Fruit fly (Drosophila melanogaster) whole organism, embryonic: ENCODE measurements around the gene Dus1.

Experiments
- Atf6 ChIP-seq: fragments of 200-800 bp; sonication (Bioruptor generic); IDR thresholded peaks from 2 replicates; pipeline ENCODE4 v1.3.6; 2022; ENCODE audit warnings: missing biosample characterization, missing genetic modification characterization
- Bgb ChIP-seq: fragments of 200-800 bp; sonication (Bioruptor generic); IDR thresholded peaks from 2 replicates; pipeline ENCODE4 v1.3.6; 2022; ENCODE audit warnings: missing biosample characterization, missing genetic modification characterization; ENCODE audit not compliant: partially characterized antibody
- CG10321 ChIP-seq: fragments of 200-800 bp; sonication (Bioruptor generic); IDR thresholded peaks from 2 replicates; pipeline ENCODE4 v1.3.6; 2022; ENCODE audit warnings: missing biosample characterization, missing genetic modification characterization
- CG10543 ChIP-seq: fragments of 200-800 bp; sonication (Bioruptor generic); optimal IDR thresholded peaks from 3 replicates; lab custom pipeline; 2017; ENCODE audit warnings: missing biosample characterization, mild to moderate bottlenecking, missing genetic modification characterization, moderate library complexity
- CG12104 ChIP-seq: fragments of 200-800 bp; sonication (Bioruptor generic); optimal IDR thresholded peaks from 3 replicates; lab custom pipeline; 2016; ENCODE audit warnings: missing biosample characterization, missing genetic modification characterization
- CG12744 ChIP-seq: fragments of 200-800 bp; sonication (Bioruptor generic); optimal IDR thresholded peaks from 2 replicates; lab custom pipeline; 2016; ENCODE audit warnings: missing biosample characterization, missing genetic modification characterization
- CG13296 ChIP-seq: fragments of 200-800 bp; sonication (Bioruptor generic); optimal IDR thresholded peaks from 3 replicates; lab custom pipeline; 2018; ENCODE audit warnings: missing biosample characterization, mild to moderate bottlenecking, missing genetic modification characterization
- CG15514 ChIP-seq: fragments of 200-800 bp; sonication (Bioruptor generic); optimal IDR thresholded peaks from 3 replicates; lab custom pipeline; 2017; ENCODE audit warnings: missing biosample characterization, missing genetic modification characterization, mild to moderate bottlenecking, moderate library complexity, missing genetic modification reagents
- CG1647 ChIP-seq: fragments of 200-800 bp; sonication (Bioruptor generic); optimal IDR thresholded peaks from 3 replicates; lab custom pipeline; 2016; ENCODE audit warnings: missing biosample characterization, missing genetic modification characterization
- CG17186 ChIP-seq: fragments of 200-800 bp; sonication (Bioruptor generic); optimal IDR thresholded peaks from 3 replicates; lab custom pipeline; 2017; ENCODE audit warnings: missing biosample characterization, missing genetic modification reagents, missing genetic modification characterization
- CG17612 ChIP-seq: fragments of 200-800 bp; sonication (Bioruptor generic); IDR thresholded peaks from 2 replicates; pipeline ENCODE4 v1.3.6; 2022; ENCODE audit warnings: missing biosample characterization, missing genetic modification characterization
- CG18262 ChIP-seq: fragments of 200-800 bp; optimal IDR thresholded peaks from 3 replicates; lab custom pipeline; 2019; ENCODE audit warnings: missing biosample characterization, mild to moderate bottlenecking, missing genetic modification characterization, moderate library complexity
- CG32532 ChIP-seq: fragments of 200-800 bp; sonication (Bioruptor generic); IDR thresholded peaks from 2 replicates; pipeline ENCODE4 v1.3.6; 2022; ENCODE audit warnings: missing biosample characterization, missing genetic modification characterization
- CG33213 ChIP-seq: fragments of 200-800 bp; sonication (Bioruptor generic); optimal IDR thresholded peaks from 3 replicates; lab custom pipeline; 2016; ENCODE audit warnings: missing biosample characterization, missing genetic modification characterization
- CG4282 ChIP-seq: fragments of 200-800 bp; sonication (Bioruptor generic); optimal IDR thresholded peaks from 2 replicates; lab custom pipeline; 2016; ENCODE audit warnings: missing biosample characterization, missing genetic modification characterization
- CG7372 ChIP-seq: fragments of 200-800 bp; sonication (Bioruptor generic); IDR thresholded peaks from 2 replicates; pipeline ENCODE4 v1.3.6; 2022; ENCODE audit warnings: missing biosample characterization, missing genetic modification characterization
- CG7839 ChIP-seq: fragments of 200-800 bp; sonication (Bioruptor generic); optimal IDR thresholded peaks from 3 replicates; lab custom pipeline; 2018; ENCODE audit warnings: missing biosample characterization, mild to moderate bottlenecking, missing genetic modification characterization, moderate library complexity
- CG7963 ChIP-seq: fragments of 200-800 bp; sonication (Bioruptor generic); IDR thresholded peaks from 3 replicates; pipeline ENCODE4 v1.3.6; 2022; ENCODE audit warnings: missing biosample characterization, missing genetic modification characterization; ENCODE audit not compliant: partially characterized antibody
- CG9215 ChIP-seq: fragments of 200-800 bp; sonication (Bioruptor generic); IDR thresholded peaks from 2 replicates; pipeline ENCODE4 v1.3.6; 2022; ENCODE audit warnings: missing biosample characterization, missing genetic modification characterization
- Deaf1 ChIP-seq: fragments of 200-800 bp; optimal IDR thresholded peaks from 3 replicates; lab custom pipeline; 2019; ENCODE audit warnings: missing biosample characterization, mild to moderate bottlenecking, missing genetic modification characterization, moderate library complexity
- Fer1 ChIP-seq: fragments of 200-800 bp; sonication (Bioruptor generic); optimal IDR thresholded peaks from 2 replicates; lab custom pipeline; 2017; ENCODE audit warnings: missing biosample characterization, mild to moderate bottlenecking, missing genetic modification characterization
- HLH4C ChIP-seq: fragments of 200-800 bp; sonication (Bioruptor generic); IDR thresholded peaks from 3 replicates; pipeline ENCODE4 v1.3.6; 2022; ENCODE audit warnings: missing biosample characterization, missing genetic modification characterization; ENCODE audit not compliant: partially characterized antibody
- Hr78 ChIP-seq, 2 experiments: fragments of 200-800 bp in 1 of 2; fragments of >200 bp in 1 of 2; sonication (Bioruptor generic) in 1 of 2; optimal IDR thresholded peaks; 2 replicates each; lab custom pipeline; 2017 to 2019; ENCODE audit warnings: missing biosample characterization in 2 of 2, missing genetic modification characterization in 2 of 2, mild to moderate bottlenecking in 1 of 2, moderate library complexity in 1 of 2
- Med ChIP-seq: fragments of 200-800 bp; sonication (Bioruptor generic); peaks from one replicate; lab custom pipeline; 2016; ENCODE audit warnings: missing biosample characterization, missing genetic modification characterization, mild to moderate bottlenecking, inconsistent platforms, moderate library complexity
- Neu2 ChIP-seq: fragments of 200-800 bp; sonication (Bioruptor generic); optimal IDR thresholded peaks from 3 replicates; lab custom pipeline; 2016; ENCODE audit warnings: missing biosample characterization, missing genetic modification characterization, borderline replicate concordance
- Nf-YC ChIP-seq: fragments of 200-800 bp; optimal IDR thresholded peaks from 3 replicates; lab custom pipeline; 2019; ENCODE audit warnings: missing biosample characterization, mild to moderate bottlenecking, missing genetic modification characterization, moderate library complexity
- Sry-β ChIP-seq: fragments of 200-800 bp; sonication (Bioruptor generic); optimal IDR thresholded peaks from 2 replicates; lab custom pipeline; 2018; ENCODE audit warnings: missing biosample characterization, mild to moderate bottlenecking, missing genetic modification characterization, moderate library complexity
- ab ChIP-seq: fragments of 200-800 bp; sonication (Bioruptor generic); optimal IDR thresholded peaks from 2 replicates; lab custom pipeline; 2016; ENCODE audit warnings: missing biosample characterization, missing genetic modification characterization
- abd-A ChIP-seq: fragments of 200-800 bp; sonication (Bioruptor generic); optimal IDR thresholded peaks from 3 replicates; lab custom pipeline; 2019; ENCODE audit warnings: missing biosample characterization, mild to moderate bottlenecking, missing genetic modification characterization, moderate library complexity
- amos ChIP-seq: fragments of 200-800 bp; sonication (Bioruptor generic); IDR thresholded peaks from 2 replicates; pipeline ENCODE4 v1.3.6; 2022; ENCODE audit warnings: missing biosample characterization, missing genetic modification characterization; ENCODE audit not compliant: partially characterized antibody
- ewg ChIP-seq: fragments of 200-800 bp; sonication (Bioruptor generic); optimal IDR thresholded peaks from 3 replicates; lab custom pipeline; 2017; ENCODE audit warnings: mild to moderate bottlenecking, missing biosample characterization, missing genetic modification reagents, missing genetic modification characterization
- gcm2 ChIP-seq: fragments of 200-800 bp; sonication (Bioruptor generic); optimal IDR thresholded peaks from 2 replicates; lab custom pipeline; 2016; ENCODE audit warnings: missing biosample characterization, missing genetic modification characterization
- gem ChIP-seq: fragments of 200-800 bp; sonication (Bioruptor generic); optimal IDR thresholded peaks from 2 replicates; lab custom pipeline; 2019; ENCODE audit warnings: missing biosample characterization, mild to moderate bottlenecking, missing genetic modification characterization, moderate library complexity
- grn ChIP-seq: fragments of 200-800 bp; sonication (Bioruptor generic); optimal IDR thresholded peaks from 3 replicates; lab custom pipeline; 2017; ENCODE audit warnings: missing biosample characterization, missing genetic modification characterization
- ken ChIP-seq: fragments of 200-800 bp; sonication (Bioruptor generic); IDR thresholded peaks from 3 replicates; pipeline ENCODE4 v1.3.6; 2022; ENCODE audit warnings: missing biosample characterization, missing genetic modification characterization
- knrl ChIP-seq: fragments of 200-800 bp; sonication (Bioruptor generic); IDR thresholded peaks from 3 replicates; pipeline ENCODE4 v1.3.6; 2022; ENCODE audit warnings: missing biosample characterization, missing genetic modification characterization; ENCODE audit not compliant: partially characterized antibody
- lmd ChIP-seq: fragments of 200-800 bp; sonication (Bioruptor generic); IDR thresholded peaks from 2 replicates; pipeline ENCODE4 v1.3.6; 2022; ENCODE audit warnings: missing biosample characterization, missing genetic modification characterization
- pfk ChIP-seq: fragments of 200-800 bp; sonication (Bioruptor generic); optimal IDR thresholded peaks from 2 replicates; lab custom pipeline; 2018; ENCODE audit warnings: missing biosample characterization, mild to moderate bottlenecking, missing genetic modification characterization, moderate library complexity
- repo ChIP-seq: fragments of 200-800 bp; sonication (Bioruptor generic); optimal IDR thresholded peaks from 2 replicates; lab custom pipeline; 2016; ENCODE audit warnings: missing biosample characterization, missing genetic modification characterization
- salm ChIP-seq: fragments of 200-800 bp; sonication (Bioruptor generic); optimal IDR thresholded peaks from 2 replicates; lab custom pipeline; 2018; ENCODE audit warnings: missing biosample characterization, mild to moderate bottlenecking, missing genetic modification characterization
- scrt ChIP-seq: fragments of 200-800 bp; sonication (Bioruptor generic); optimal IDR thresholded peaks from 2 replicates; lab custom pipeline; 2018; ENCODE audit warnings: missing biosample characterization, mild to moderate bottlenecking, missing genetic modification characterization, moderate library complexity
- sens ChIP-seq: fragments of 200-800 bp; sonication (Bioruptor generic); peaks from one replicate; lab custom pipeline; 2016; ENCODE audit warnings: missing biosample characterization, missing genetic modification characterization
- seq ChIP-seq: fragments of 200-800 bp; sonication (Bioruptor generic); IDR thresholded peaks from 2 replicates; pipeline ENCODE4 v1.3.6; 2022; ENCODE audit warnings: missing biosample characterization, missing genetic modification characterization
- sna ChIP-seq: fragments of 200-800 bp; sonication (Bioruptor generic); IDR thresholded peaks from 2 replicates; pipeline ENCODE4 v1.3.6; 2022; ENCODE audit warnings: missing biosample characterization, missing genetic modification characterization; ENCODE audit not compliant: partially characterized antibody
- sug ChIP-seq: fragments of 200-800 bp; optimal IDR thresholded peaks from 2 replicates; lab custom pipeline; 2019; ENCODE audit warnings: missing biosample characterization, mild to moderate bottlenecking, missing genetic modification characterization, moderate library complexity
- twi ChIP-seq: fragments of 200-800 bp; optimal IDR thresholded peaks from 2 replicates; lab custom pipeline; 2019; ENCODE audit warnings: missing biosample characterization, mild to moderate bottlenecking, missing genetic modification characterization, moderate library complexity
- vfl ChIP-seq: fragments of 200-800 bp; sonication (Bioruptor generic); optimal IDR thresholded peaks from 2 replicates; lab custom pipeline; 2016; ENCODE audit warnings: missing biosample characterization, missing genetic modification characterization
- z ChIP-seq: fragments of 200-800 bp; sonication (Bioruptor generic); IDR thresholded peaks from 3 replicates; pipeline ENCODE4 v1.3.6; 2022; ENCODE audit warnings: missing biosample characterization, missing genetic modification characterization

The Dus1 gene

DNA sequence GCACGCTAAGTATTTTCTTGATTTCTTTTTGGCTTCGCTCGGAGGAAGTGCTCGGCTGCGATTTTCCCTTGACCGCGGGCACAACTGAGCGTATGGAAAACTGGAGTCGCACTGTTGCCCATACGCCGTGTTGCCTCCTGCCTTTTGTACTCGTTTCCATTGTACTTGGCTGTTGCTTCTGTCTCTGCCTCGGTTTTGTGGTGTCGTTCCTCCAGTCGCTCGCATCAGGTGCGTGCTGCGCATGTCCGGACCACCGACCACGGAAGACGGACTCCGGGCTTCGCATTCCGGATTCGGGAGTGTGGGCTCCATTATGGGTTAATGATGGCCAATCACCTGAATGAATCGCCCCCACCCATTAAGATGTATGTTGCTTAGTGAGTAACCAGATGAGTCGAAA lies 20.1 kb upstream of the Dus1 start, which contains the start of gene CG3625:
CG3625 (minus strand) TSS at position 139 of the 400 bp plus-strand sequence.
- no peak for TF ChIP-seq Sry-β (GFP tag; lab: Kevin White, UChicago)
- 0 out of 2 replicates have a peak, but pooled peaks have one; percentile 9 for TF ChIP-seq lmd (GFP tag; lab: Robert Waterston, UW)
- TF ChIP-seq CG32532 (GFP tag; lab: Robert Waterston, UW) = 0 out of 2 replicates have a peak, but pooled peaks have one; percentile 21
- 0 out of 2 replicates have a peak, but pooled peaks have one; percentile 43 for TF ChIP-seq CG7372 (GFP tag; lab: Robert Waterston, UW)
- TF ChIP-seq CG17186 (GFP tag; lab: Kevin White, UChicago) = no peak
- peak; percentile 66 for TF ChIP-seq scrt (GFP tag; lab: Kevin White, UChicago)
- TF ChIP-seq salm (tag; lab: Kevin White, UChicago) = no peak
- no peak for TF ChIP-seq CG18262 (tag; lab: Kevin White, UChicago)
- TF ChIP-seq Neu2 (GFP tag; lab: Kevin White, UChicago) = no peak
- TF ChIP-seq CG7963 (GFP tag; lab: Robert Waterston, UW) = no peak
- TF ChIP-seq abd-A = peak; percentile 69
- peak; percentile 22 for TF ChIP-seq CG15514 (GFP tag; lab: Kevin White, UChicago)
- 0 out of 3 replicates have a peak, but pooled peaks have one; percentile 8 for TF ChIP-seq z (GFP tag; lab: Robert Waterston, UW)
- peak; percentile 81 for TF ChIP-seq Med (GFP tag; lab: Kevin White, UChicago)
- peak; percentile 67 for TF ChIP-seq ewg (GFP tag; lab: Kevin White, UChicago)
- TF ChIP-seq ken = 0 out of 3 replicates have a peak, but pooled peaks have one; percentile 29
- peak; percentile 86 for TF ChIP-seq Deaf1 (tag; lab: Kevin White, UChicago)
- peak; percentile 10; the same call in 1 of the 2 replicates for TF ChIP-seq sna
- peak; percentile 54 for TF ChIP-seq CG10543
- no peak for TF ChIP-seq Hr78 (GFP tag; optimal IDR thresholded peaks at IDR 0.05; lab: Kevin White, UChicago)
- peak; percentile 24; the same call in 1 of the 2 replicates for TF ChIP-seq Bgb (GFP tag; lab: Robert Waterston, UW)
- TF ChIP-seq vfl (GFP tag; lab: Kevin White, UChicago) = no peak
- 0 out of 2 replicates have a peak, but pooled peaks have one; percentile 19 for TF ChIP-seq CG10321 (GFP tag; lab: Robert Waterston, UW)
- peak; percentile 9 for TF ChIP-seq sens (GFP tag; lab: Kevin White, UChicago)
- peak; percentile 20; the same call in 1 of the 2 replicates for TF ChIP-seq amos (GFP tag; lab: Robert Waterston, UW)
- TF ChIP-seq CG9215 (GFP tag; lab: Robert Waterston, UW) = no peak
- TF ChIP-seq Nf-YC = peak; percentile 49

- peak; percentile 51 for TF ChIP-seq sens (GFP tag; lab: Kevin White, UChicago)
- TF ChIP-seq gem (tag; lab: Kevin White, UChicago) = peak; percentile 1
- no peak for TF ChIP-seq seq
- peak; percentile 0 for TF ChIP-seq CG7839
Observed at dm6 chr2L:290949-291348, 19.4 kb upstream of the Dus1 start.

dm6 chr2L:290373-290772 lies 18.8 kb upstream of the Dus1 start:
- TF ChIP-seq CG13296 (GFP tag; lab: Kevin White, UChicago) (no peak), ab (GFP tag; lab: Kevin White, UChicago) (no peak), sug (tag; lab: Kevin White, UChicago) (peak; percentile 70), Atf6 (GFP tag; lab: Robert Waterston, UW) (0 out of 2 replicates have a peak, but pooled peaks have one; percentile 8), CG12744 (no peak), pfk (GFP tag; lab: Kevin White, UChicago) (no peak), HLH4C (GFP tag; lab: Robert Waterston, UW) (no peak), grn (GFP tag; lab: Kevin White, UChicago) (no peak), twi (tag; lab: Kevin White, UChicago) (peak; percentile 66), gcm2 (GFP tag; lab: Kevin White, UChicago) (no peak), repo (GFP tag; lab: Kevin White, UChicago) (no peak), knrl (GFP tag; lab: Robert Waterston, UW) (no peak), CG33213 (GFP tag; lab: Kevin White, UChicago) (no peak), CG17612 (GFP tag; lab: Robert Waterston, UW) (no peak), Fer1 (no peak), CG4282 (no peak), CG12104 (no peak), CG1647 (GFP tag; lab: Kevin White, UChicago) (no peak)
